Worm (Caenorhabditis elegans): ENCODE measurements around the gene npr-39.

- TF ChIP-seq him-1 (tag; optimal IDR thresholded peaks at IDR 0.05) (no peak), W03F9.2 (tag; optimal IDR thresholded peaks at IDR 0.05) (no peak), dao-5 (tag; optimal IDR thresholded peaks at IDR 0.05) (no peak)
Observed at ce11 chrV:10075441-10075840, 8.6 kb downstream of the npr-39 start, which contains the start of gene F57A8.7.
